Fruit fly (Drosophila melanogaster): Measurements from ENCODE around the gene CG13280.

The CG13280 gene

DNA sequence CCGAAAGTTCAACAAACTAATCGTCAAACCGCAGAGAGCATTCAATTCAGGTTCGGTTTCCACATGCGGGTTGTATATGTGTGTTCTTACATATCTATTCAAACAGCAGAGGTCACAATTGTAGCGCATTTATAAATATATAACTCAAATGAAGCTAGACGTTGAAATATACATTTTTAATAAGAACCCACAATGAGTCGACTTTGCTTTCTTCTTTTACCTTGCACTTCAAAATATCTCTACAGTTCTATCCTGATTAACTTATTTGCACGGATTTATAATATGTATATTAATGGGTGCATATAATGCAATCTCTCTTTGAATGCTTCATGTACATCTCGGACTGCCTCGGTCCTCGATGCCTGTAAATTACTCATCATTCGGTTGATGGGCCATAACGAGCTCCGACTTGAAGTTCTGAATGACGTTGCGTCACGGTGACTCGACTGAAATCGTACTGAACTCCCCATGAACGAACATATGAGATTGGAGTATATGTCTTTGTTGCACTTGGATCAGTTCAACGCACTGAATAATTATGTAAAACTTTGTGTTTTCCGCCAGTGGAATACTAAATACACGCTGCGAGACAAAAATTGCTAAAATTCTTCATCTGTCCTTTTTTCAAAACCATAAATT is 2.4 kb downstream of the CG13280 start:
- no peak for TF ChIP-seq GATAe (GFP tag; conservative IDR thresholded peaks at IDR 0.05)
- peak; percentile 86 for TF ChIP-seq gcm (GFP tag; optimal IDR thresholded peaks at IDR 0.05)
- peak; percentile 13 for TF ChIP-seq Abd-B (GFP tag; optimal IDR thresholded peaks at IDR 0.05)
- no peak for TF ChIP-seq TFAM (GFP tag; optimal IDR thresholded peaks at IDR 0.05)
- no peak for TF ChIP-seq Dll (GFP tag; IDR thresholded peaks at IDR 0.05; ENCODE audit: partially characterized antibody)
- peak; percentile 22 for TF ChIP-seq org-1 (GFP tag; optimal IDR thresholded peaks at IDR 0.05)
- TF ChIP-seq CG2875 (GFP tag; optimal IDR thresholded peaks at IDR 0.05) = no peak
- peak; percentile 63 for TF ChIP-seq CG6254 (GFP tag; optimal IDR thresholded peaks at IDR 0.05)
- TF ChIP-seq pzg (GFP tag; optimal IDR thresholded peaks at IDR 0.05) = no peak
- TF ChIP-seq ranshi (GFP tag; IDR thresholded peaks at IDR 0.05) = no peak
- TF ChIP-seq Ets65A (GFP tag) = no peak
- TF ChIP-seq CG3995 (GFP tag; optimal IDR thresholded peaks at IDR 0.05) = no peak
- no peak for TF ChIP-seq CG15514 (GFP tag; optimal IDR thresholded peaks at IDR 0.05)
- no peak for TF ChIP-seq B-H1 (GFP tag; IDR thresholded peaks at IDR 0.05)
- TF ChIP-seq CG3838 (GFP tag; optimal IDR thresholded peaks at IDR 0.05) = no peak
- TF ChIP-seq so (GFP tag; IDR thresholded peaks at IDR 0.05) = no peak
- TF ChIP-seq CG8089 (GFP tag; optimal IDR thresholded peaks at IDR 0.05) = no peak
- no peak for TF ChIP-seq trh (GFP tag; optimal IDR thresholded peaks at IDR 0.05)
- no peak for TF ChIP-seq ham (GFP tag; IDR thresholded peaks at IDR 0.05)
- TF ChIP-seq dm (GFP tag; optimal IDR thresholded peaks at IDR 0.05) = no peak
- TF ChIP-seq inv (GFP tag; IDR thresholded peaks at IDR 0.05; ENCODE audit: partially characterized antibody) = no peak
- no peak for TF ChIP-seq hth (optimal IDR thresholded peaks at IDR 0.05)
- no peak for TF ChIP-seq toy (GFP tag; IDR thresholded peaks at IDR 0.05)
- TF ChIP-seq zen (tag; optimal IDR thresholded peaks at IDR 0.05) = no peak
- TF ChIP-seq CG8944 (GFP tag; optimal IDR thresholded peaks at IDR 0.05) = no peak
- TF ChIP-seq Lpt (GFP tag; optimal IDR thresholded peaks at IDR 0.05) = no peak
- no peak for TF ChIP-seq yki (optimal IDR thresholded peaks at IDR 0.05)
- TF ChIP-seq Bteb2 (GFP tag; optimal IDR thresholded peaks at IDR 0.05) = no peak
- TF ChIP-seq CG5953 (GFP tag; IDR thresholded peaks at IDR 0.05) = no peak
- peak; percentile 25 for TF ChIP-seq CG17385 (GFP tag; optimal IDR thresholded peaks at IDR 0.05)
- TF ChIP-seq CG33213 (GFP tag; optimal IDR thresholded peaks at IDR 0.05) = no peak
- no peak for TF ChIP-seq Deaf1 (tag; optimal IDR thresholded peaks at IDR 0.05)
- no peak for TF ChIP-seq CG7745 (tag; optimal IDR thresholded peaks at IDR 0.05)
- TF ChIP-seq CG34224 (GFP tag; IDR thresholded peaks at IDR 0.05; ENCODE audit: partially characterized antibody) = no peak
- no peak for TF ChIP-seq CG32767 (GFP tag; IDR thresholded peaks at IDR 0.05)
- peak; percentile 34; the same call in 1 of the 3 replicates for TF ChIP-seq dysf (GFP tag; IDR thresholded peaks at IDR 0.05)
- TF ChIP-seq pita (GFP tag; optimal IDR thresholded peaks at IDR 0.05) = no peak
- no peak for TF ChIP-seq CG17568 (GFP tag; optimal IDR thresholded peaks at IDR 0.05)
- TF ChIP-seq CG7556 (GFP tag; optimal IDR thresholded peaks at IDR 0.05) = peak; percentile 2
- TF ChIP-seq CG4820 (GFP tag; optimal IDR thresholded peaks at IDR 0.05) = no peak
- no peak for TF ChIP-seq YL-1 (GFP tag; optimal IDR thresholded peaks at IDR 0.05)
- TF ChIP-seq CG7928 (GFP tag; optimal IDR thresholded peaks at IDR 0.05) = no peak
- no peak for TF ChIP-seq tx (GFP tag; optimal IDR thresholded peaks at IDR 0.05)
- TF ChIP-seq Hr3 (GFP tag; optimal IDR thresholded peaks at IDR 0.05) = no peak
- TF ChIP-seq peb (GFP tag; IDR thresholded peaks at IDR 0.05) = no peak
- TF ChIP-seq Gsc (GFP tag; IDR thresholded peaks at IDR 0.05) = no peak
- peak; percentile 33 for TF ChIP-seq CG1233 (GFP tag; optimal IDR thresholded peaks at IDR 0.05)
- TF ChIP-seq lov (optimal IDR thresholded peaks at IDR 0.05) = no peak
- TF ChIP-seq lov (GFP tag; IDR thresholded peaks at IDR 0.05) = no peak
- TF ChIP-seq gt (GFP tag; IDR thresholded peaks at IDR 0.05) = no peak
- no peak for TF ChIP-seq twi (tag; optimal IDR thresholded peaks at IDR 0.05)
- no peak for TF ChIP-seq CG11247 (GFP tag; IDR thresholded peaks at IDR 0.05)
- TF ChIP-seq CG16863 (GFP tag; optimal IDR thresholded peaks at IDR 0.05) = no peak

Data from whole organism, embryonic.